Fruit fly (Drosophila melanogaster) whole organism, wandering third instar larva: ENCODE data around the gene eIF5B.
A peak's percentile ranks its signal among the peaks of the same experiment; 100 is the strongest.

Experiments
- Dfd ChIP-seq: fragments of >200 bp; optimal IDR thresholded peaks from 2 replicates; lab custom pipeline; 2017; ENCODE audit warnings: missing biosample characterization, missing genetic modification characterization
- GATAd ChIP-seq: sonication (Bioruptor generic); optimal IDR thresholded peaks from 2 replicates; lab custom pipeline; 2016; ENCODE audit warnings: missing biosample characterization, missing genetic modification characterization
- Hr78 ChIP-seq: fragments of >200 bp; optimal IDR thresholded peaks from 2 replicates; lab custom pipeline; 2017; ENCODE audit warnings: missing biosample characterization, missing genetic modification characterization
- Hr83 ChIP-seq: fragments of 200-300 bp; sonication (Bioruptor generic); optimal IDR thresholded peaks from 2 replicates; lab custom pipeline; 2016; ENCODE audit warnings: missing biosample characterization, mild to moderate bottlenecking, missing genetic modification characterization, moderate library complexity; ENCODE audit not compliant: poor library complexity, severe bottlenecking
- dl ChIP-seq, 2 experiments: fragments of 175-275, 200-275 bp in 1 of 2; fragments of 200-275 bp in 1 of 2; sonication (Bioruptor generic); optimal IDR thresholded peaks; lab custom pipeline; 2018; ENCODE audit warnings: mild to moderate bottlenecking in 2 of 2, missing biosample characterization in 2 of 2, missing genetic modification characterization in 2 of 2, moderate library complexity in 2 of 2; ENCODE audit not compliant: partially characterized antibody in 2 of 2, insufficient read depth in 1 of 2
- dmrt93B ChIP-seq: fragments of 200-800 bp; sonication (Bioruptor generic); optimal IDR thresholded peaks from 2 replicates; lab custom pipeline; 2018; ENCODE audit warnings: missing biosample characterization, mild to moderate bottlenecking, missing genetic modification characterization
- foxo ChIP-seq, 2 experiments: fragments of 200-800 bp; sonication (Bioruptor generic); optimal IDR thresholded peaks; 2 replicates in 1 of 2; 3 replicates in 1 of 2; lab custom pipeline; 2016 to 2017; ENCODE audit warnings: missing biosample characterization in 2 of 2, missing genetic modification characterization in 2 of 2
- fru ChIP-seq: fragments of 200-800 bp; sonication (Bioruptor generic); optimal IDR thresholded peaks from 3 replicates; lab custom pipeline; 2016; ENCODE audit warnings: missing biosample characterization, mild to moderate bottlenecking, missing genetic modification characterization
- h ChIP-seq: fragments of 200-800 bp; sonication (Bioruptor generic); optimal IDR thresholded peaks from 3 replicates; lab custom pipeline; 2016; ENCODE audit warnings: missing biosample characterization, mild to moderate bottlenecking, missing genetic modification characterization
- jim ChIP-seq: fragments of 175-275, 200-325 bp; sonication (Bioruptor generic); optimal IDR thresholded peaks from 2 replicates; lab custom pipeline; 2016; ENCODE audit warnings: missing biosample characterization, mild to moderate bottlenecking, missing genetic modification characterization
- lola ChIP-seq: fragments of >200 bp; optimal IDR thresholded peaks from 2 replicates; lab custom pipeline; 2017; ENCODE audit warnings: missing biosample characterization, missing genetic modification characterization
- psq ChIP-seq: fragments of 200-800 bp; sonication (Bioruptor generic); optimal IDR thresholded peaks from 3 replicates; lab custom pipeline; 2017; ENCODE audit warnings: missing biosample characterization, mild to moderate bottlenecking, missing genetic modification characterization, moderate library complexity
- usp ChIP-seq: fragments of >200 bp; optimal IDR thresholded peaks from 2 replicates; lab custom pipeline; 2017; ENCODE audit warnings: missing biosample characterization, missing genetic modification characterization

DNA sequence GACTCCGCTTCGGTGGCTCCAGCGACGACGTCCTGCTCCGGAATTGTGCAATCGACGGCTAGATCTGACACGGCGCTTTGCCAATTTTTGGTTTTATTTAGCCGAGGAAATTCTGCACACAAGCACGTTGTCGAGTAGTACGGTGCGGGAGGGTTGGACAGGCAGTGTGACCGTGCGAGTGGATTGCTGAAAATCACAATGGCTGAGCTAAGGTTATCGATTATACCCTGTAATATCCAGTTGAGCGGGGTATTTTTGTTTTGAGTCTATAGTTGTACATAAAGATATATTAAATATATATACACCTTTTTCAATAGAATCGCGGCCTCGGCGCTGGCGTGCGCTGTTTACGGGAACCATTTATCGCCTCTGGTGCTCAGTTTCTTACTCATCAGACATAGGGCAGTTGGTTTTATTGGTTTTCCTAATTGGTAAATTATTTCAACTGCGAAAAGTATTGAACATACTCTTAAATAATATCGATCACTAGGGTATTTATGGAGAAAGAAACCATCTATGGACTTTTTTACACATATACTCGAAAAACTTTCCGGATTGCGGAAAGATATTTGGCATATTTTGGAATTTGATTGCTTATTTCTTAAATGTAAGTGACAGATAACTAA lies at the start of gene eIF5B:
- TF ChIP-seq jim (GFP tag; lab: Kevin White, UChicago), result no peak
- TF ChIP-seq fru, result peak; percentile 67
- no peak for TF ChIP-seq GATAd (GFP tag; lab: Kevin White, UChicago)
- peak in 1 of 2 experiments; percentile 80 for TF ChIP-seq foxo (GFP tag; optimal IDR thresholded peaks at IDR 0.05; lab: Kevin White, UChicago)
- TF ChIP-seq Hr78, result no peak
- peak; percentile 58 for TF ChIP-seq h (GFP tag; lab: Kevin White, UChicago)
- TF ChIP-seq dmrt93B (GFP tag; lab: Kevin White, UChicago), result peak; percentile 67
- no peak for TF ChIP-seq Hr83 (GFP tag; lab: Kevin White, UChicago)
- no peak for TF ChIP-seq Dfd
- TF ChIP-seq lola (GFP tag; lab: Kevin White, UChicago), result no peak
- TF ChIP-seq psq (GFP tag; lab: Kevin White, UChicago), result peak; percentile 73
- TF ChIP-seq usp (GFP tag; lab: Kevin White, UChicago), result no peak
- no peak for TF ChIP-seq dl (GFP tag; optimal IDR thresholded peaks at IDR 0.05; lab: Kevin White, UChicago; ENCODE audit: insufficient read depth in 1 of 2, partially characterized antibody in 2 of 2)
